Fruit fly (Drosophila melanogaster) S2 (cell line): ENCODE measurements around the gene Gsc.

Experiments
- CG8478 ChIP-seq: fragments of >200 bp; optimal IDR thresholded peaks from 2 replicates; lab custom pipeline; 2018
- CTCF ChIP-seq, 2 experiments: fragments of >200 bp; optimal IDR thresholded peaks; 2 replicates each; lab custom pipeline; 2018

- no peak for TF ChIP-seq CG8478 (lab: Kevin White, UChicago)
- TF ChIP-seq CTCF (optimal IDR thresholded peaks at IDR 0.05; lab: Kevin White, UChicago): no peak
These were observed 60.8 kb downstream of the Gsc start for dm6 chr2L:533734-534133.
